Fruit fly (Drosophila melanogaster) whole organism, adult: ENCODE measurements around the gene exex.
A peak's percentile ranks its signal among the peaks of the same experiment; 100 is the strongest.

Experiments
- CG14711 ChIP-seq: fragments of 200-800 bp; sonication (Bioruptor generic); optimal IDR thresholded peaks from 2 replicates; lab custom pipeline; 2018; ENCODE audit warnings: missing biosample characterization, mild to moderate bottlenecking, missing genetic modification characterization, moderate library complexity
- CG1620 ChIP-seq: fragments of 200-800 bp; sonication (Bioruptor generic); optimal IDR thresholded peaks from 2 replicates; lab custom pipeline; 2016; ENCODE audit warnings: missing biosample characterization, missing genetic modification characterization
- CG33017 ChIP-seq: fragments of 200-800 bp; sonication (Bioruptor generic); optimal IDR thresholded peaks from 2 replicates; lab custom pipeline; 2018; ENCODE audit warnings: missing biosample characterization, mild to moderate bottlenecking, missing genetic modification characterization, moderate library complexity
- Clk ChIP-seq: fragments of 200-800 bp; sonication (Bioruptor generic); optimal IDR thresholded peaks from 2 replicates; lab custom pipeline; 2017; ENCODE audit warnings: missing biosample characterization, missing genetic modification characterization
- Crg-1 ChIP-seq: fragments of 200-800 bp; sonication (Bioruptor generic); optimal IDR thresholded peaks from 2 replicates; lab custom pipeline; 2016; ENCODE audit warnings: missing biosample characterization, missing genetic modification characterization
- Hr96 ChIP-seq: fragments of 200-800 bp; sonication (Bioruptor generic); optimal IDR thresholded peaks from 2 replicates; lab custom pipeline; 2016; ENCODE audit warnings: missing biosample characterization, missing genetic modification characterization
- toe ChIP-seq: fragments of 200-800 bp; sonication (Bioruptor generic); optimal IDR thresholded peaks from 2 replicates; lab custom pipeline; 2016; ENCODE audit warnings: missing biosample characterization, missing genetic modification characterization

DNA sequence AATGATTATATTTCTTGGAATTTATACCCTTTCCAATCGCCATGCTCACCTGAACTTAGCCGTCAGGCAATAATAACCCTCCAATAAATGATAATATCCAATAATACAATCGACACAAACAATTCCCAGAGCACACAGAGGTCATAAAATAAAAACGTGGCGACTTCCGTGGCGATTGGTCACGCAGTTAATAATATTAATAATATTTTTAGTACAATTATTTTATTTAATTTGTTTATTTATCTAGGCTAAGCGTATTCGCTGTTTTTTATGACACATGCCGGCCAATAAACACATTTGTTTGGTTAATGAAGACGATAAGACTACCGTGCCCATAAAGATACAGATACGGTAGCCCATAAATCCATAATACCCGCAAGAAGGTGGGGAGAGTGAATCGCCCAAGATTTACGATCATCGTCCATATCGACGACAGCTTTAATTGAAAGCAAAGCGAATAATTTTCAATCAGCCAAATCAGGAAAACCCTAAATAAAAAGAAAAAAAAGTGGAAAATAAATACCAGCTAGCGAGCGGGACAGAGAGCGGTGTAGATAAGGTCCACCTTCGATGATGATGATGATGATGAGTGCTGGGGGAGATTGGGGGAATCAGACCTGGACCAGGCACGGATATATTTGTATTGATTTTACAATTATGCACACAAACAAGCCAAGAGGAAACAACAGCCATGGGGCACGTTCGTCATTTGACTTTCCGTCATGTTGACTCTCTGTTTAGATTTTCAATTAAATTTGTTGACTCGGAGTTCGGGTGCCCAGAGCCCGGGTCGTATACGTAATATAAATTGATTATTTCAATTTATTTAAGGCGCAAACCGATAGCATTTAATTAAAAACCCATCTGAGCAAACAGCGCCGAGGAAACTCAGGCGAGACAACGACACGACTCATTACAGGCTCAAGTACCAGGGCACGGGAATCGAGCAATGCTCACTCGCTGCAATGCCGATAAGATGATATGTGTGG lies 13.0 kb downstream of the exex start:
- TF ChIP-seq Hr96 (GFP tag; lab: Kevin White, UChicago) (no peak), toe (GFP tag; lab: Kevin White, UChicago) (no peak), CG14711 (tag; lab: Kevin White, UChicago) (peak; percentile 25), Clk (peak; percentile 13), CG33017 (peak; percentile 66), CG1620 (GFP tag; lab: Kevin White, UChicago) (no peak), Crg-1 (GFP tag; lab: Kevin White, UChicago) (no peak)
